Worm (Caenorhabditis elegans) whole organism, midembryonic: ENCODE results near the gene H03G16.7.

Experiments used
- cog-1 ChIP-seq: sonication (generic microtip); optimal IDR thresholded peaks from 2 replicates; lab custom pipeline; 2016; ENCODE audit warnings: missing genetic modification characterization, missing compliant biosample characterization
- flt-1 ChIP-seq: fragments of 200-800 bp; sonication (Bioruptor generic); IDR thresholded peaks from 2 replicates; pipeline ENCODE4 v1.3.6; 2022; ENCODE audit warnings: missing genetic modification characterization, missing compliant biosample characterization
- med-1 ChIP-seq: sonication (generic microtip); optimal IDR thresholded peaks from 2 replicates; lab custom pipeline; 2017; ENCODE audit warnings: missing genetic modification characterization, mild to moderate bottlenecking, missing compliant biosample characterization, antibody characterized with exemption, missing genetic modification reagents; ENCODE audit not compliant: insufficient read depth
- ref-1 ChIP-seq: fragments of 200-800 bp; sonication (Bioruptor generic); conservative IDR thresholded peaks from 2 replicates; pipeline ENCODE4 v1.3.6; 2022; ENCODE audit warnings: missing genetic modification reagents, missing genetic modification characterization, missing compliant biosample characterization
- tab-1 ChIP-seq: fragments of 200-800 bp; sonication (Bioruptor generic); IDR thresholded peaks from 2 replicates; pipeline ENCODE4 v1.3.6; 2022; ENCODE audit warnings: missing genetic modification characterization, missing compliant biosample characterization
- ztf-23 ChIP-seq: fragments of 200-800 bp; sonication (Bioruptor generic); IDR thresholded peaks from 2 replicates; pipeline ENCODE4 v1.3.6; 2022; ENCODE audit warnings: missing genetic modification reagents, missing genetic modification characterization, missing compliant biosample characterization
- ztf-29 ChIP-seq: fragments of 200-800 bp; sonication (Bioruptor generic); IDR thresholded peaks from 2 replicates; pipeline ENCODE4 v1.3.6; 2022; ENCODE audit warnings: missing genetic modification reagents, missing genetic modification characterization, missing compliant biosample characterization

ce11 chrX:15045401-15045800, 10.4 kb downstream of the H03G16.7 start:
- TF ChIP-seq flt-1 (GFP tag; lab: Robert Waterston, UW) (no peak), cog-1 (tag; lab: Kevin White, UChicago) (no peak), ztf-23 (no peak), ztf-29 (no peak), tab-1 (GFP tag; lab: Robert Waterston, UW) (no peak), ref-1 (GFP tag; lab: Robert Waterston, UW) (no peak), med-1 (no peak)
